Worm (Caenorhabditis elegans) whole organism, L1 larva: ENCODE data around the gene Y39F10A.3.

Source experiments
- blmp-1 ChIP-seq: fragments of 150-350 bp; optimal IDR thresholded peaks from 2 replicates; lab custom pipeline; 2014; ENCODE audit warnings: missing biosample characterization, missing genetic modification characterization
- lin-15B ChIP-seq: fragments of 150-350 bp; sonication (generic microtip); optimal IDR thresholded peaks from 3 replicates; lab custom pipeline; 2014; ENCODE audit warnings: missing biosample characterization, missing genetic modification characterization
- mab-9 ChIP-seq: fragments of 200-800 bp; sonication (Bioruptor generic); IDR thresholded peaks from 2 replicates; pipeline ENCODE4 v1.3.6; 2022; ENCODE audit warnings: missing genetic modification reagents, missing genetic modification characterization, missing compliant biosample characterization
- mdl-1 ChIP-seq, 2 experiments: fragments of 150-350 bp; optimal IDR thresholded peaks; 2 replicates each; lab custom pipeline; 2014 to 2017; ENCODE audit warnings: missing biosample characterization in 2 of 2, missing genetic modification characterization in 2 of 2, inconsistent platforms in 1 of 2
- zag-1 ChIP-seq: fragments of 150-350 bp; optimal IDR thresholded peaks from 2 replicates; lab custom pipeline; 2014; ENCODE audit warnings: missing biosample characterization, missing genetic modification characterization

DNA sequence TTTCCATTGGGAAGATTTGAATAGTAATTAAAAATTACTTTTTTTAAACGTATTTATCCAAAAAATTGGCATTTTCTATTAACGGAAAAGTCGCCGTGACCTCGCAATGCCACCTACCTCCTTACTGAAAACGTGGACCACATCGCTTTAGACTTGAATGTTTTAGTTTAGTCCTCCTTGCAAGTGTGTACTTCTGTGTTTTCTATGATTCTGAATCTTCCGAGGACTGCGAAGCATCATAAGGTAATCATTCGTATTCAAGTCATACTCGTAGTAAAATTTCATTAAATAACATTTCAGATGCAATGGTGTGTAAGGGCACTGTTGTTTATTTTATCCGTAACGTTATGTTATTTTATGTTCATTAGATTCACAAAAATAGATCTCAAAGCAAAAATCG is 25.7 kb upstream of the Y39F10A.3 start, which contains the start of gene F46F5.11:
- TF ChIP-seq mab-9 (no peak), blmp-1 (tag; lab: Kevin White, UChicago) (no peak), lin-15B (tag; lab: Kevin White, UChicago) (no peak), mdl-1 (tag; optimal IDR thresholded peaks at IDR 0.05; lab: Kevin White, UChicago) (no peak), zag-1 (tag; lab: Kevin White, UChicago) (no peak)
